Worm (Caenorhabditis elegans) whole organism, mixed stage, embryonic: ENCODE data around the gene egl-38.

Experiments used
- bed-3 ChIP-seq: fragments of 200-800 bp; sonication (Bioruptor generic); optimal IDR thresholded peaks from 3 replicates; lab custom pipeline; 2018; ENCODE audit warnings: mild to moderate bottlenecking, missing genetic modification characterization, moderate library complexity, missing compliant biosample characterization
- cnd-1 ChIP-seq: fragments of 200-800 bp; sonication (Bioruptor generic); optimal IDR thresholded peaks from 2 replicates; lab custom pipeline; 2018; ENCODE audit warnings: mild to moderate bottlenecking, missing genetic modification characterization, missing compliant biosample characterization
- lin-13 ChIP-seq: fragments of 150-350 bp; optimal IDR thresholded peaks from 2 replicates; lab custom pipeline; 2014; ENCODE audit warnings: missing biosample characterization, missing genetic modification characterization
- mab-5 ChIP-seq: fragments of 150-350 bp; optimal IDR thresholded peaks from 2 replicates; lab custom pipeline; 2014; ENCODE audit warnings: missing biosample characterization, missing genetic modification characterization
- nhr-12 ChIP-seq: fragments of 150-350 bp; optimal IDR thresholded peaks from 2 replicates; lab custom pipeline; 2014; ENCODE audit warnings: missing biosample characterization, missing genetic modification characterization
- nhr-237 ChIP-seq: fragments of 150-350 bp; optimal IDR thresholded peaks from 2 replicates; lab custom pipeline; 2014; ENCODE audit warnings: missing biosample characterization, missing genetic modification characterization
- nhr-28 ChIP-seq: fragments of 150-350 bp; optimal IDR thresholded peaks from 2 replicates; lab custom pipeline; 2014; ENCODE audit warnings: missing biosample characterization, missing genetic modification characterization
- pha-4 ChIP-seq: fragments of 150-350 bp; optimal IDR thresholded peaks from 2 replicates; lab custom pipeline; 2018; ENCODE audit warnings: missing biosample characterization, missing genetic modification reagents, missing genetic modification characterization
- snpc-4 ChIP-seq: fragments of 150-350 bp; optimal IDR thresholded peaks from 2 replicates; lab custom pipeline; 2014; ENCODE audit warnings: missing biosample characterization, missing genetic modification characterization
- sptf-1 ChIP-seq: sonication (generic microtip); optimal IDR thresholded peaks from 2 replicates; lab custom pipeline; 2017; ENCODE audit warnings: mild to moderate bottlenecking, missing genetic modification characterization, moderate library complexity, missing compliant biosample characterization
- tbx-8 ChIP-seq: fragments of 200-800 bp; sonication (Bioruptor generic); optimal IDR thresholded peaks from 2 replicates; lab custom pipeline; 2018; ENCODE audit warnings: mild to moderate bottlenecking, missing genetic modification characterization, moderate library complexity, missing compliant biosample characterization
- unc-39 ChIP-seq: fragments of 150-350 bp; optimal IDR thresholded peaks from 2 replicates; lab custom pipeline; 2014; ENCODE audit warnings: missing biosample characterization, missing genetic modification characterization
- unc-62 ChIP-seq: fragments of 150-350 bp; optimal IDR thresholded peaks from 2 replicates; lab custom pipeline; 2014; ENCODE audit warnings: missing biosample characterization, missing genetic modification reagents, missing genetic modification characterization
- ztf-11 ChIP-seq: fragments of 150-350 bp; optimal IDR thresholded peaks from 2 replicates; lab custom pipeline; 2014; ENCODE audit warnings: missing biosample characterization, missing genetic modification characterization

DNA sequence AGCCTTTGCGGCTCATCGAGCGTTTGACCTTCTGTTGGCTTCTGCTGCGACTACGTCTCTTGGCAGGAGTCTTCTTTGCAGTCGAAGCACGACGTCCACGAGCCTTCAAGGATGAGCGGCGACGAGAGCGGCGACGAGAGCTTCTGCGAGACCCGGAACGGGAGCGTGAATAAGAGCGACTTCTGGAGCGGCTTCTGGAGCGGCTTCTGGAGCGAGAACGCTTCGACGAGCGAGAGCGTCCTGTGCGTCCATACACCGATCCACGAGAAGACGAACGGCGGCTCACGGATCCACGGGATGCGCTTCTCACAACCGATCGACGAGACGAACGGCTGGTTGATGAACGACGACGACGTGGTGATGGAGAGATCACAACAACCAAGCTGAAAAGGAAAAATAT lies 553 bp upstream of the egl-38 start:
- no peak for TF ChIP-seq unc-39 (tag; lab: Kevin White, UChicago)
- TF ChIP-seq nhr-28 (tag; lab: Kevin White, UChicago), result no peak
- TF ChIP-seq ztf-11, result no peak
- no peak for TF ChIP-seq sptf-1 (tag; lab: Kevin White, UChicago)
- TF ChIP-seq nhr-237, result no peak
- TF ChIP-seq mab-5 (tag; lab: Kevin White, UChicago), result no peak
- no peak for TF ChIP-seq tbx-8 (GFP tag; lab: Kevin White, UChicago)
- no peak for TF ChIP-seq snpc-4 (tag; lab: Kevin White, UChicago)
- TF ChIP-seq bed-3, result no peak
- TF ChIP-seq unc-62 (GFP tag; lab: Kevin White, UChicago), result no peak
- TF ChIP-seq pha-4 (tag; lab: Kevin White, UChicago), result no peak
- TF ChIP-seq lin-13, result no peak
- no peak for TF ChIP-seq nhr-12 (tag; lab: Kevin White, UChicago)
- TF ChIP-seq cnd-1 (tag; lab: Kevin White, UChicago), result no peak
